Fruit fly (Drosophila melanogaster): ENCODE data around the gene Cdep.

The Cdep gene

dm6 chr3R:4978256-4979021 is 68.1 kb downstream of the Cdep start (continued):
- TF ChIP-seq Bgb (GFP tag; IDR thresholded peaks at IDR 0.05; ENCODE audit: partially characterized antibody): peak; percentile 26; the same call in 1 of the 2 replicates
- no peak for TF ChIP-seq pan (optimal IDR thresholded peaks at IDR 0.05)
- no peak for TF ChIP-seq pan (GFP tag; optimal IDR thresholded peaks at IDR 0.05 in 1 of 2, IDR thresholded peaks at IDR 0.05 in 1 of 2)
- no peak for TF ChIP-seq p53 (GFP tag; optimal IDR thresholded peaks at IDR 0.05)
- no peak for TF ChIP-seq fd3F (GFP tag; optimal IDR thresholded peaks at IDR 0.05)
- peak; percentile 71 for TF ChIP-seq sens (GFP tag)
- TF ChIP-seq Doc2 (GFP tag; IDR thresholded peaks at IDR 0.05): no peak
- peak; percentile 28 for TF ChIP-seq kni (GFP tag; optimal IDR thresholded peaks at IDR 0.05)

dm6 chr3R:4979143-4979728 is 68.9 kb downstream of the Cdep start:
- no peak for TF ChIP-seq CG6654 (GFP tag; optimal IDR thresholded peaks at IDR 0.05)
- no peak for TF ChIP-seq CG11504 (tag; optimal IDR thresholded peaks at IDR 0.05)
- TF ChIP-seq Ptx1 (GFP tag; IDR thresholded peaks at IDR 0.05): 0 out of 2 replicates have a peak, but pooled peaks have one; percentile 15
- no peak for TF ChIP-seq da (GFP tag; optimal IDR thresholded peaks at IDR 0.05)
- no peak for TF ChIP-seq CG9609 (GFP tag; optimal IDR thresholded peaks at IDR 0.05)
- peak; percentile 38 for TF ChIP-seq zen (tag; optimal IDR thresholded peaks at IDR 0.05)
- peak; percentile 16 for TF ChIP-seq grn (GFP tag; optimal IDR thresholded peaks at IDR 0.05)
- no peak for TF ChIP-seq CG3407 (GFP tag; optimal IDR thresholded peaks at IDR 0.05)
- TF ChIP-seq CG10979 (tag; optimal IDR thresholded peaks at IDR 0.05): peak; percentile 32
- TF ChIP-seq Dip3 (GFP tag; optimal IDR thresholded peaks at IDR 0.05): no peak
- TF ChIP-seq exex (tag; optimal IDR thresholded peaks at IDR 0.05): peak; percentile 50
- peak; percentile 40 for TF ChIP-seq dmrt11E (tag; optimal IDR thresholded peaks at IDR 0.05)
- peak; percentile 28 for TF ChIP-seq trem (tag; optimal IDR thresholded peaks at IDR 0.05)
- no peak for TF ChIP-seq Taf1 (GFP tag; IDR thresholded peaks at IDR 0.05)
- no peak for TF ChIP-seq D (optimal IDR thresholded peaks at IDR 0.05)
- TF ChIP-seq D (GFP tag; optimal IDR thresholded peaks at IDR 0.05): peak; percentile 10
- no peak for TF ChIP-seq Mad (GFP tag; optimal IDR thresholded peaks at IDR 0.05)
- no peak for TF ChIP-seq Hmx (GFP tag; optimal IDR thresholded peaks at IDR 0.05)
- peak; percentile 57; the same call in 2 of the 3 replicates for TF ChIP-seq CG17361 (GFP tag; IDR thresholded peaks at IDR 0.05)
- TF ChIP-seq lov (optimal IDR thresholded peaks at IDR 0.05): no peak
- TF ChIP-seq lov (GFP tag; IDR thresholded peaks at IDR 0.05): no peak
- TF ChIP-seq E2f2 (GFP tag; IDR thresholded peaks at IDR 0.05): no peak
- TF ChIP-seq CG2202 (tag; optimal IDR thresholded peaks at IDR 0.05): no peak
- TF ChIP-seq ssp (GFP tag; IDR thresholded peaks at IDR 0.05): no peak
- no peak for TF ChIP-seq TFAM (GFP tag; optimal IDR thresholded peaks at IDR 0.05)
- TF ChIP-seq CG31441 (GFP tag; IDR thresholded peaks at IDR 0.05): peak; percentile 55
- peak in 1 of 3 experiments; percentile 1 for TF ChIP-seq Stat92E (GFP tag; optimal IDR thresholded peaks at IDR 0.05)
- TF ChIP-seq CG13775 (GFP tag; optimal IDR thresholded peaks at IDR 0.05): peak; percentile 11
- TF ChIP-seq slou (GFP tag; optimal IDR thresholded peaks at IDR 0.05): no peak
- TF ChIP-seq row (GFP tag; IDR thresholded peaks at IDR 0.05): peak; percentile 31; the same call in 2 of the 3 replicates
- no peak for TF ChIP-seq CG2129 (GFP tag; IDR thresholded peaks at IDR 0.05; ENCODE audit: partially characterized antibody)
- TF ChIP-seq CG14965 (GFP tag; optimal IDR thresholded peaks at IDR 0.05; ENCODE audit: borderline replicate concordance): no peak
- no peak for TF ChIP-seq CG12942 (GFP tag; optimal IDR thresholded peaks at IDR 0.05)
- no peak for TF ChIP-seq Dip2 (GFP tag; IDR thresholded peaks at IDR 0.05)
- TF ChIP-seq wek (GFP tag; optimal IDR thresholded peaks at IDR 0.05): no peak
- TF ChIP-seq zf30C (GFP tag; optimal IDR thresholded peaks at IDR 0.05): peak; percentile 82
- TF ChIP-seq Spps (tag; optimal IDR thresholded peaks at IDR 0.05): peak; percentile 1
- TF ChIP-seq CG4707 (GFP tag; optimal IDR thresholded peaks at IDR 0.05): no peak
- no peak for TF ChIP-seq CG17612 (GFP tag; IDR thresholded peaks at IDR 0.05)
- TF ChIP-seq CG1603 (tag; optimal IDR thresholded peaks at IDR 0.05): peak; percentile 35
